Worm (Caenorhabditis elegans) whole organism, early embryonic: ENCODE results near the gene sri-43.
A peak's percentile ranks its signal among the peaks of the same experiment; 100 is the strongest.
"Not testable (repeated sequence)": the region's sequence is repeated elsewhere in the genome, so short reads cannot be mapped to it uniquely, and the experiment has no call there.

Source experiments
- F13C5.2 ChIP-seq: sonication (generic microtip); optimal IDR thresholded peaks from 2 replicates; lab custom pipeline; 2017; ENCODE audit warnings: mild to moderate bottlenecking, missing genetic modification characterization, inconsistent platforms, missing compliant biosample characterization
- aly-1 ChIP-seq: sonication (generic microtip); optimal IDR thresholded peaks from 2 replicates; lab custom pipeline; 2016; ENCODE audit warnings: missing genetic modification characterization, missing compliant biosample characterization
- ama-1 ChIP-seq: fragments of 150-350 bp; optimal IDR thresholded peaks from 2 replicates; lab custom pipeline; 2014
- ceh-13 ChIP-seq: fragments of 200-800 bp; sonication (Bioruptor generic); optimal IDR thresholded peaks from 2 replicates; lab custom pipeline; 2018; ENCODE audit warnings: mild to moderate bottlenecking, missing genetic modification characterization, missing compliant biosample characterization
- ets-7 ChIP-seq: sonication (generic microtip); optimal IDR thresholded peaks from 2 replicates; lab custom pipeline; 2016; ENCODE audit warnings: missing genotype, missing genetic modification characterization, missing compliant biosample characterization
- flt-1 ChIP-seq: fragments of 200-800 bp; sonication (Bioruptor generic); IDR thresholded peaks from 2 replicates; pipeline ENCODE4 v1.3.6; 2022; ENCODE audit warnings: missing genetic modification characterization, missing compliant biosample characterization
- hmbx-1 ChIP-seq: sonication (generic microtip); optimal IDR thresholded peaks from 2 replicates; lab custom pipeline; 2016; ENCODE audit warnings: mild to moderate bottlenecking, missing genetic modification characterization, missing compliant biosample characterization
- hmg-4 ChIP-seq: fragments of 200-800 bp; sonication (Bioruptor generic); optimal IDR thresholded peaks from 2 replicates; lab custom pipeline; 2018; ENCODE audit warnings: mild to moderate bottlenecking, missing genetic modification characterization, missing compliant biosample characterization
- hnd-1 ChIP-seq: sonication (generic microtip); optimal IDR thresholded peaks from 2 replicates; lab custom pipeline; 2016; ENCODE audit warnings: missing genetic modification characterization, missing compliant biosample characterization
- pes-1 ChIP-seq: fragments of 200-800 bp; sonication (Bioruptor generic); IDR thresholded peaks from 2 replicates; pipeline ENCODE4 v1.3.6; 2022; ENCODE audit warnings: missing genetic modification reagents, missing genetic modification characterization, missing compliant biosample characterization
- scrt-1 ChIP-seq: fragments of 200-800 bp; sonication (Bioruptor generic); IDR thresholded peaks from 2 replicates; pipeline ENCODE4 v1.3.6; 2022; ENCODE audit warnings: missing genetic modification characterization, missing compliant biosample characterization
- sea-1 ChIP-seq: fragments of 200-800 bp; sonication (Bioruptor generic); conservative IDR thresholded peaks from 2 replicates; pipeline ENCODE4 v1.3.6; 2022; ENCODE audit warnings: missing genetic modification characterization, missing compliant biosample characterization
- tbx-11 ChIP-seq: fragments of 200-800 bp; sonication (Bioruptor generic); IDR thresholded peaks from 2 replicates; pipeline ENCODE4 v1.3.6; 2022; ENCODE audit warnings: missing genetic modification characterization, missing compliant biosample characterization
- tbx-37 ChIP-seq: fragments of 200-800 bp; sonication (Bioruptor generic); conservative IDR thresholded peaks from 2 replicates; pipeline ENCODE4 v1.3.6; 2022; ENCODE audit warnings: missing genetic modification reagents, missing genetic modification characterization, missing compliant biosample characterization

DNA sequence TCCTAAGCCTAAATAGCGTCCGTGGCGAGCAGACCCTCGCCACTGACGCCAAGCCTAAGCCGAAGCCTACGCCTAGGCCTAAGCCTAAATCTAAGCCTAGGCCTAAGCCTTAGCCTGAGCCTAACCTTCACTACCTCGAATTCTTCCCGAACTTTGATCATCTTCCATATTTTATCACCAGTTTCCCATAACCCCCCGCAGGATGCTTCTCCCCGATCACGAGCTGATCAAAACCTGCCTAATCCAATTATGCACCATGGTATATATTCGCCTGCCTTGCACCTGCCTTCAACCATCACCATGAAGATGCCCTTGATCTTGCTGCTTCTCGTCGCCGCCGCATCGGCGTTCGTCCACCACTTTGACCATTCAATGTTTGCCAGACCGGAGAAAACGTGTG, 17.7 kb downstream of the sri-43 start, which contains the start of gene ins-31:
- TF ChIP-seq tbx-11 (GFP tag; lab: Robert Waterston, UW); hmg-4 (GFP tag; lab: Kevin White, UChicago); flt-1 (GFP tag; lab: Robert Waterston, UW); ama-1 (lab: Kevin White, UChicago); tbx-37 (GFP tag; lab: Robert Waterston, UW); ceh-13; hnd-1 (tag; lab: Kevin White, UChicago); scrt-1 (GFP tag; lab: Robert Waterston, UW); sea-1 (GFP tag; lab: Robert Waterston, UW); F13C5.2 (tag; lab: Kevin White, UChicago); hmbx-1 (tag; lab: Kevin White, UChicago); ets-7 (tag; lab: Kevin White, UChicago); aly-1 (tag; lab: Kevin White, UChicago): not testable (repeated sequence)
- 0 out of 2 replicates have a peak, but pooled peaks have one; percentile 32 for TF ChIP-seq pes-1
